Fruit fly (Drosophila melanogaster) whole organism, adult: ENCODE measurements around the gene glob1.

Experiments
- CG12768 ChIP-seq: fragments of 200-800 bp; sonication (Bioruptor generic); optimal IDR thresholded peaks from 2 replicates; lab custom pipeline; 2017; ENCODE audit warnings: missing biosample characterization, missing genetic modification characterization, mild to moderate bottlenecking, moderate library complexity, missing genetic modification reagents
- CG5204 ChIP-seq: fragments of 200-800 bp; sonication (Bioruptor generic); optimal IDR thresholded peaks from 2 replicates; lab custom pipeline; 2016; ENCODE audit warnings: missing biosample characterization, missing genetic modification characterization
- CG7101 ChIP-seq: fragments of 200-800 bp; sonication (Bioruptor generic); optimal IDR thresholded peaks from 2 replicates; lab custom pipeline; 2018; ENCODE audit warnings: missing biosample characterization, mild to moderate bottlenecking, missing genetic modification characterization, moderate library complexity
- Crg-1 ChIP-seq: fragments of 200-800 bp; sonication (Bioruptor generic); optimal IDR thresholded peaks from 2 replicates; lab custom pipeline; 2016; ENCODE audit warnings: missing biosample characterization, missing genetic modification characterization
- Mnt ChIP-seq: fragments of 200-800 bp; sonication (Bioruptor generic); optimal IDR thresholded peaks from 2 replicates; lab custom pipeline; 2016; ENCODE audit warnings: missing biosample characterization, mild to moderate bottlenecking, missing genetic modification characterization
- bab1 ChIP-seq: fragments of 200-800 bp; sonication (Bioruptor generic); optimal IDR thresholded peaks from 3 replicates; lab custom pipeline; 2019; ENCODE audit warnings: missing biosample characterization, mild to moderate bottlenecking, missing genetic modification characterization, moderate library complexity
- cnc ChIP-seq, 2 experiments: fragments of >200 bp; optimal IDR thresholded peaks; 2 replicates each; lab custom pipeline; 2017
- kay ChIP-seq: fragments of 200-800 bp; sonication (Bioruptor generic); peaks from one replicate; lab custom pipeline; 2016; ENCODE audit warnings: missing biosample characterization, missing genetic modification characterization, borderline replicate concordance

dm6 chr3R:15917907-15918306 is 13.5 kb upstream of the glob1 start, which contains the start of gene CG45105:
- no peak for TF ChIP-seq Mnt (GFP tag; lab: Kevin White, UChicago)
- TF ChIP-seq kay = no peak
- no peak for TF ChIP-seq CG7101 (tag; lab: Kevin White, UChicago)
- TF ChIP-seq Crg-1 = no peak
- no peak for TF ChIP-seq CG12768 (GFP tag; lab: Kevin White, UChicago)
- no peak for TF ChIP-seq cnc (optimal IDR thresholded peaks at IDR 0.05; lab: Kevin White, UChicago)
- TF ChIP-seq bab1 (GFP tag; lab: Kevin White, UChicago) = no peak
- no peak for TF ChIP-seq CG5204 (GFP tag; lab: Kevin White, UChicago)
